Fruit fly (Drosophila melanogaster) whole organism, embryonic: ENCODE results near the gene Dlc90F.

Source experiments
- Asciz ChIP-seq: fragments of 200-800 bp; sonication (Bioruptor generic); optimal IDR thresholded peaks from 2 replicates; lab custom pipeline; 2017; ENCODE audit warnings: missing biosample characterization, mild to moderate bottlenecking, missing genetic modification characterization, missing genetic modification reagents
- BEAF-32 ChIP-seq: fragments of 200-800 bp; sonication (Bioruptor generic); optimal IDR thresholded peaks from 3 replicates; lab custom pipeline; 2017; ENCODE audit warnings: missing biosample characterization, missing genetic modification characterization, mild to moderate bottlenecking, moderate library complexity, missing genetic modification reagents
- BtbVII ChIP-seq: fragments of 200-800 bp; sonication (Bioruptor generic); optimal IDR thresholded peaks from 3 replicates; lab custom pipeline; 2017; ENCODE audit warnings: missing biosample characterization, mild to moderate bottlenecking, missing genetic modification characterization
- CG10979 ChIP-seq: fragments of 200-800 bp; sonication (Bioruptor generic); optimal IDR thresholded peaks from 2 replicates; lab custom pipeline; 2018; ENCODE audit warnings: missing biosample characterization, mild to moderate bottlenecking, missing genetic modification characterization, moderate library complexity
- CG11085 ChIP-seq: fragments of 200-800 bp; sonication (Bioruptor generic); IDR thresholded peaks from 2 replicates; pipeline ENCODE4 v1.3.6; 2022; ENCODE audit warnings: missing biosample characterization, missing genetic modification characterization
- CG12659 ChIP-seq: fragments of 200-800 bp; sonication (Bioruptor generic); optimal IDR thresholded peaks from 3 replicates; lab custom pipeline; 2017; ENCODE audit warnings: mild to moderate bottlenecking, missing biosample characterization, missing genetic modification reagents, missing genetic modification characterization
- CG13624 ChIP-seq: fragments of 200-800 bp; sonication (Bioruptor generic); optimal IDR thresholded peaks from 2 replicates; lab custom pipeline; 2016; ENCODE audit warnings: missing biosample characterization, missing genetic modification characterization
- CG18262 ChIP-seq: fragments of 200-800 bp; optimal IDR thresholded peaks from 3 replicates; lab custom pipeline; 2019; ENCODE audit warnings: missing biosample characterization, mild to moderate bottlenecking, missing genetic modification characterization, moderate library complexity
- CG18599 ChIP-seq: fragments of 200-800 bp; sonication (Bioruptor generic); optimal IDR thresholded peaks from 3 replicates; lab custom pipeline; 2017; ENCODE audit warnings: missing biosample characterization, missing genetic modification characterization, mild to moderate bottlenecking, moderate library complexity, missing genetic modification reagents
- CG2120 ChIP-seq: fragments of 200-800 bp; sonication (Bioruptor generic); optimal IDR thresholded peaks from 3 replicates; lab custom pipeline; 2016; ENCODE audit warnings: missing biosample characterization, missing genetic modification characterization
- CG6254 ChIP-seq: fragments of 200-800 bp; sonication (Bioruptor generic); optimal IDR thresholded peaks from 3 replicates; lab custom pipeline; 2017; ENCODE audit warnings: mild to moderate bottlenecking, missing biosample characterization, missing genetic modification reagents, missing genetic modification characterization
- CG6791 ChIP-seq: fragments of 200-800 bp; sonication (Bioruptor generic); IDR thresholded peaks from 3 replicates; pipeline ENCODE4 v1.3.6; 2022; ENCODE audit warnings: missing biosample characterization, missing genetic modification characterization; ENCODE audit not compliant: partially characterized antibody
- CG6813 ChIP-seq: fragments of 200-800 bp; sonication (Bioruptor generic); optimal IDR thresholded peaks from 2 replicates; lab custom pipeline; 2017; ENCODE audit warnings: missing biosample characterization, missing genetic modification characterization, mild to moderate bottlenecking, moderate library complexity, missing genetic modification reagents
- CG7987 ChIP-seq: fragments of 200-800 bp; sonication (Bioruptor generic); optimal IDR thresholded peaks from 2 replicates; lab custom pipeline; 2018; ENCODE audit warnings: missing biosample characterization, mild to moderate bottlenecking, missing genetic modification characterization, moderate library complexity
- Dip3 ChIP-seq: fragments of 200-800 bp; sonication (Bioruptor generic); optimal IDR thresholded peaks from 3 replicates; lab custom pipeline; 2016; ENCODE audit warnings: missing biosample characterization, missing genetic modification characterization
- Dll ChIP-seq: fragments of 200-800 bp; sonication (Bioruptor generic); IDR thresholded peaks from 4 replicates; pipeline ENCODE4 v1.3.6; 2022; ENCODE audit warnings: missing biosample characterization, missing genetic modification characterization; ENCODE audit not compliant: partially characterized antibody
- Ets97D ChIP-seq: fragments of 200-800 bp; sonication (Bioruptor generic); optimal IDR thresholded peaks from 3 replicates; lab custom pipeline; 2016; ENCODE audit warnings: missing biosample characterization, missing genetic modification characterization
- GATAe ChIP-seq: fragments of 200-800 bp; sonication (Bioruptor generic); conservative IDR thresholded peaks from 2 replicates; pipeline ENCODE4 v1.3.6; 2022; ENCODE audit warnings: missing biosample characterization, missing genetic modification characterization
- HLH4C ChIP-seq: fragments of 200-800 bp; sonication (Bioruptor generic); IDR thresholded peaks from 3 replicates; pipeline ENCODE4 v1.3.6; 2022; ENCODE audit warnings: missing biosample characterization, missing genetic modification characterization; ENCODE audit not compliant: partially characterized antibody
- Lim3 ChIP-seq: fragments of 200-800 bp; sonication (Bioruptor generic); IDR thresholded peaks from 2 replicates; pipeline ENCODE4 v1.3.6; 2022; ENCODE audit warnings: missing biosample characterization, missing genetic modification characterization
- Max ChIP-seq: fragments of 200-800 bp; sonication (Bioruptor generic); optimal IDR thresholded peaks from 2 replicates; lab custom pipeline; 2016; ENCODE audit warnings: missing biosample characterization, mild to moderate bottlenecking, missing genetic modification characterization
- Oaz ChIP-seq: fragments of 200-800 bp; sonication (Bioruptor generic); IDR thresholded peaks from 2 replicates; pipeline ENCODE4 v1.3.6; 2022; ENCODE audit warnings: missing biosample characterization, missing genetic modification characterization
- Stat92E ChIP-seq, 3 experiments: fragments of >200 bp in 2 of 3; fragments of 200-800 bp in 1 of 3; sonication (Bioruptor generic) in 1 of 3; optimal IDR thresholded peaks; 2 replicates each; lab custom pipeline; 2017 to 2019; ENCODE audit warnings: missing biosample characterization in 3 of 3, missing genetic modification characterization in 3 of 3, mild to moderate bottlenecking in 1 of 3, moderate library complexity in 1 of 3
- Taf1 ChIP-seq: fragments of 200-800 bp; sonication (Bioruptor generic); IDR thresholded peaks from 2 replicates; pipeline ENCODE4 v1.3.6; 2022; ENCODE audit warnings: missing biosample characterization, missing genetic modification characterization
- Vsx1 ChIP-seq: fragments of 200-800 bp; sonication (Bioruptor generic); optimal IDR thresholded peaks from 2 replicates; lab custom pipeline; 2017; ENCODE audit warnings: missing biosample characterization, mild to moderate bottlenecking, missing genetic modification characterization, missing genetic modification reagents
- az2 ChIP-seq: fragments of 200-800 bp; sonication (Bioruptor generic); optimal IDR thresholded peaks from 3 replicates; lab custom pipeline; 2016; ENCODE audit warnings: missing biosample characterization, missing genetic modification characterization
- bsh ChIP-seq, 2 experiments: fragments of 200-800 bp; sonication (Bioruptor generic); optimal IDR thresholded peaks; 2 replicates each; lab custom pipeline; 2017 to 2018; ENCODE audit warnings: mild to moderate bottlenecking in 2 of 2, missing biosample characterization in 2 of 2, missing genetic modification characterization in 2 of 2, moderate library complexity in 1 of 2
- cato ChIP-seq: fragments of 200-800 bp; sonication (Bioruptor generic); optimal IDR thresholded peaks from 2 replicates; lab custom pipeline; 2016; ENCODE audit warnings: missing biosample characterization, missing genetic modification characterization, borderline replicate concordance
- da ChIP-seq: fragments of 200-800 bp; sonication (Bioruptor generic); optimal IDR thresholded peaks from 2 replicates; lab custom pipeline; 2016; ENCODE audit warnings: missing biosample characterization, missing genetic modification characterization
- dati ChIP-seq: fragments of 200-800 bp; sonication (Bioruptor generic); IDR thresholded peaks from 2 replicates; pipeline ENCODE4 v1.3.6; 2022; ENCODE audit warnings: missing biosample characterization, missing genetic modification characterization
- gcm ChIP-seq: fragments of 200-800 bp; sonication (Bioruptor generic); optimal IDR thresholded peaks from 2 replicates; lab custom pipeline; 2019; ENCODE audit warnings: missing biosample characterization, mild to moderate bottlenecking, missing genetic modification characterization, moderate library complexity
- grau ChIP-seq: fragments of 200-800 bp; optimal IDR thresholded peaks from 3 replicates; lab custom pipeline; 2019; ENCODE audit warnings: missing biosample characterization, mild to moderate bottlenecking, missing genetic modification characterization, moderate library complexity
- ham ChIP-seq: fragments of 200-800 bp; sonication (Bioruptor generic); IDR thresholded peaks from 2 replicates; pipeline ENCODE4 v1.3.6; 2022; ENCODE audit warnings: missing biosample characterization, missing genetic modification characterization
- hbn ChIP-seq: fragments of 200-800 bp; sonication (Bioruptor generic); IDR thresholded peaks from 2 replicates; pipeline ENCODE4 v1.3.6; 2022; ENCODE audit warnings: missing biosample characterization, missing genetic modification characterization; ENCODE audit not compliant: partially characterized antibody
- kah ChIP-seq: fragments of 200-800 bp; sonication (Bioruptor generic); optimal IDR thresholded peaks from 2 replicates; lab custom pipeline; 2018; ENCODE audit warnings: missing biosample characterization, mild to moderate bottlenecking, missing genetic modification characterization
- lab ChIP-seq: fragments of 200-800 bp; sonication (Bioruptor generic); optimal IDR thresholded peaks from 3 replicates; lab custom pipeline; 2017; ENCODE audit warnings: missing biosample characterization, missing genetic modification characterization, mild to moderate bottlenecking, moderate library complexity, missing genetic modification reagents
- lbe ChIP-seq: fragments of 200-800 bp; sonication (Bioruptor generic); optimal IDR thresholded peaks from 2 replicates; lab custom pipeline; 2016; ENCODE audit warnings: missing biosample characterization, mild to moderate bottlenecking, missing genetic modification characterization
- lola ChIP-seq, 3 experiments: fragments of >200 bp in 2 of 3; fragments of 200-800 bp in 1 of 3; sonication (Bioruptor generic) in 1 of 3; optimal IDR thresholded peaks; 2 replicates each; lab custom pipeline; 2017 to 2019; ENCODE audit warnings: missing biosample characterization in 3 of 3, missing genetic modification characterization in 3 of 3, mild to moderate bottlenecking in 1 of 3, moderate library complexity in 1 of 3
- nerfin-1 ChIP-seq: fragments of 200-800 bp; sonication (Bioruptor generic); optimal IDR thresholded peaks from 3 replicates; lab custom pipeline; 2019; ENCODE audit warnings: missing biosample characterization, mild to moderate bottlenecking, missing genetic modification characterization, moderate library complexity
- peb ChIP-seq: fragments of 200-800 bp; sonication (Bioruptor generic); IDR thresholded peaks from 2 replicates; pipeline ENCODE4 v1.3.6; 2022; ENCODE audit warnings: missing biosample characterization, missing genetic modification characterization
- repo ChIP-seq: fragments of 200-800 bp; sonication (Bioruptor generic); optimal IDR thresholded peaks from 2 replicates; lab custom pipeline; 2016; ENCODE audit warnings: missing biosample characterization, missing genetic modification characterization
- run ChIP-seq: fragments of 200-800 bp; sonication (Bioruptor generic); optimal IDR thresholded peaks from 3 replicates; lab custom pipeline; 2018; ENCODE audit warnings: missing biosample characterization, mild to moderate bottlenecking, missing genetic modification characterization
- sens ChIP-seq: fragments of 200-800 bp; sonication (Bioruptor generic); peaks from one replicate; lab custom pipeline; 2016; ENCODE audit warnings: missing biosample characterization, missing genetic modification characterization
- sens-2 ChIP-seq: fragments of 200-800 bp; sonication (Bioruptor generic); IDR thresholded peaks from 2 replicates; pipeline ENCODE4 v1.3.6; 2022; ENCODE audit warnings: missing biosample characterization, missing genetic modification characterization
- sisA ChIP-seq: fragments of 200-800 bp; sonication (Bioruptor generic); IDR thresholded peaks from 2 replicates; pipeline ENCODE4 v1.3.6; 2022; ENCODE audit warnings: missing biosample characterization, missing genetic modification characterization
- sr ChIP-seq: fragments of 200-800 bp; sonication (Bioruptor generic); IDR thresholded peaks from 3 replicates; pipeline ENCODE4 v1.3.6; 2022; ENCODE audit warnings: missing biosample characterization, missing genetic modification characterization
- sug ChIP-seq: fragments of 200-800 bp; optimal IDR thresholded peaks from 2 replicates; lab custom pipeline; 2019; ENCODE audit warnings: missing biosample characterization, mild to moderate bottlenecking, missing genetic modification characterization, moderate library complexity
- toy ChIP-seq: fragments of 200-800 bp; sonication (Bioruptor generic); IDR thresholded peaks from 2 replicates; pipeline ENCODE4 v1.3.6; 2022; ENCODE audit warnings: missing biosample characterization, missing genetic modification characterization

Gene Dlc90F

dm6 chr3R:18274328-18275098 is 24.5 kb upstream of the Dlc90F start, which contains the start of the genes Vps39 and eIF1A (continued):
- no peak for TF ChIP-seq repo (GFP tag; lab: Kevin White, UChicago)
- peak; percentile 74; the same call in 2 of the 3 replicates for TF ChIP-seq CG6791 (GFP tag; lab: Robert Waterston, UW)
- TF ChIP-seq dati (GFP tag; lab: Robert Waterston, UW) = no peak
- peak; percentile 70 for TF ChIP-seq CG18599 (GFP tag; lab: Kevin White, UChicago)
- TF ChIP-seq CG6813 = no peak
- no peak for TF ChIP-seq sr (GFP tag; lab: Robert Waterston, UW)
- peak; percentile 92 for TF ChIP-seq BEAF-32
- TF ChIP-seq Asciz (GFP tag; lab: Kevin White, UChicago) = no peak
- TF ChIP-seq CG10979 (tag; lab: Kevin White, UChicago) = peak; percentile 30
- no peak for TF ChIP-seq lbe (GFP tag; lab: Kevin White, UChicago)
- TF ChIP-seq lab (GFP tag; lab: Kevin White, UChicago) = no peak
- no peak for TF ChIP-seq run (tag; lab: Kevin White, UChicago)
- no peak for TF ChIP-seq peb (GFP tag; lab: Robert Waterston, UW)
- TF ChIP-seq CG13624 (GFP tag; lab: Kevin White, UChicago) = peak; percentile 53
- no peak for TF ChIP-seq kah (GFP tag; lab: Kevin White, UChicago)
- no peak for TF ChIP-seq cato (GFP tag; lab: Kevin White, UChicago)
- TF ChIP-seq CG7987 (GFP tag; lab: Kevin White, UChicago) = no peak
- peak; percentile 93 for TF ChIP-seq HLH4C (GFP tag; lab: Robert Waterston, UW)
- no peak for TF ChIP-seq Vsx1
- TF ChIP-seq CG18262 (tag; lab: Kevin White, UChicago) = peak; percentile 45
- TF ChIP-seq Ets97D (GFP tag; lab: Kevin White, UChicago) = peak; percentile 70
- no peak for TF ChIP-seq Oaz (GFP tag; lab: Robert Waterston, UW)
- TF ChIP-seq Dll (GFP tag; lab: Robert Waterston, UW) = peak; percentile 94
- TF ChIP-seq CG2120 = peak; percentile 67
- no peak for TF ChIP-seq grau (tag; lab: Kevin White, UChicago)
- TF ChIP-seq bsh (GFP tag; optimal IDR thresholded peaks at IDR 0.05; lab: Kevin White, UChicago) = peak in 1 of 2 experiments; percentile 6
- TF ChIP-seq BtbVII = no peak
- no peak for TF ChIP-seq gcm (GFP tag; lab: Kevin White, UChicago)
- no peak for TF ChIP-seq toy
- TF ChIP-seq nerfin-1 = no peak
- peak; percentile 10 for TF ChIP-seq az2 (GFP tag; lab: Kevin White, UChicago)
- TF ChIP-seq sisA (GFP tag; lab: Robert Waterston, UW) = no peak; the same call in 1 of the 2 replicates
- no peak for TF ChIP-seq Taf1 (GFP tag; lab: Robert Waterston, UW)
- peak; percentile 71 for TF ChIP-seq Max (GFP tag; lab: Kevin White, UChicago)
- no peak for TF ChIP-seq sens-2 (GFP tag; lab: Robert Waterston, UW)
- peak; percentile 81 for TF ChIP-seq hbn (GFP tag; lab: Robert Waterston, UW)
- no peak for TF ChIP-seq sug (tag; lab: Kevin White, UChicago)
- TF ChIP-seq Stat92E (GFP tag; optimal IDR thresholded peaks at IDR 0.05; lab: Kevin White, UChicago) = no peak
- peak; percentile 94 for TF ChIP-seq sens (GFP tag; lab: Kevin White, UChicago)
- TF ChIP-seq GATAe (GFP tag; lab: Robert Waterston, UW) = no peak
- no peak for TF ChIP-seq CG11085
- TF ChIP-seq CG6254 = no peak
- TF ChIP-seq Dip3 = peak; percentile 21
- no peak for TF ChIP-seq ham (GFP tag; lab: Robert Waterston, UW)
- TF ChIP-seq lola (GFP tag; optimal IDR thresholded peaks at IDR 0.05; lab: Kevin White, UChicago) = peak in 1 of 3 experiments; percentile 24
- no peak for TF ChIP-seq da (GFP tag; lab: Kevin White, UChicago)
- no peak for TF ChIP-seq Lim3 (GFP tag; lab: Robert Waterston, UW)
- peak; percentile 73 for TF ChIP-seq CG12659 (GFP tag; lab: Kevin White, UChicago)
